Fruit fly (Drosophila melanogaster) whole organism, larva: ENCODE measurements around the gene meng.
A peak's percentile ranks its signal among the peaks of the same experiment; 100 is the strongest.

Source experiments
- noc ChIP-seq: fragments of 200-800 bp; sonication (Bioruptor generic); optimal IDR thresholded peaks from 3 replicates; lab custom pipeline; 2019; ENCODE audit warnings: missing biosample characterization, mild to moderate bottlenecking, missing genetic modification characterization, moderate library complexity

meng gene

dm6 chr2L:6723750-6724503 is 18.4 kb upstream of the meng start, which contains the start of gene Liprin-alpha:
Liprin-alpha (plus strand) TSS chr2L:6723903.
- no peak for TF ChIP-seq noc (tag; lab: Kevin White, UChicago)

dm6 chr2L:6732566-6732965 is 9.7 kb upstream of the meng start, which contains the start of gene TTLL3B:
TTLL3B (plus strand) TSS chr2L:6732866.
- no peak for TF ChIP-seq noc (tag; lab: Kevin White, UChicago)

DNA sequence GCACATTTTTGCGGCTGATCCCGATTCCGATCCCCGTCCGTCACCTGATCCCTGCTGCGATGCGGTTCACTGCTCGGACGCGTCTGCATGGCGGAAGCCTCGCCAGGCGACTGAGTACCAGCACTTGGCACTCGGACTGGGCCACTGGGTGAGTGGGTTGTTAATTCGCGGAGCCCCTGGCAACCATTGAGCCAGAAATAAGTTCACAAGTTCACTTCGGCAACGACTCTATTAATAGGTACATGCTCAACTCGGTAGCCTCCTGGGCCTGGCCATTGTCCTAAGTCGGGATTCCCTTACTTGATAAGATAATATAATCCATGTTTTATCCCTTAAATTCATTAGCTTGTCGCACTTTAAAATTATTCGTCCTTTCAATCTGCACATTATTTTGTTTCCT is 2.2 kb upstream of the meng start, which contains the start of gene TTLL3A:
Gene TTLL3A, minus strand, starts transcription at position 101 of the 400 bp plus-strand sequence.
- TF ChIP-seq noc (tag; lab: Kevin White, UChicago): no peak

DNA sequence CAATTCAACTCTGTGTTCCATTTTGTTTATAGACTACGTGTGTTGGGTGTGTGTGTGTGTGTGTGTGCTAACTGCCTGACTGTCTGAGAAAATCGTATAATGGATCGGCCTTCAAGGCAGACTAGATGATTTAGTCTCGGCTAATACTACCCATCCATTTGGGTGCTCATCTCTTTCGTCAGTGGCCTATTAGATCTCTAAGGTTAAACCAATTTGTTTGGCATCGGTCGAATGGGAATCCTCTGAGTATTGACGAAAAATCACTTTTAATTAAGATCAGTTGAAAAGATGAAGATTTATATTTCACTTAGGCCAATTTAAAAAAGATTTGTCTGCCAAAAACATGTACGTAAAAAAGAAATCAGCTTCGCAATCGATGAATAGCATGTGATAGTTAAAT is 3.2 kb downstream of the meng start, which contains the start of gene CG31910:
Gene CG31910, minus strand, starts transcription at position 101 of the 400 bp plus-strand sequence.
- TF ChIP-seq noc (tag; lab: Kevin White, UChicago): no peak

DNA sequence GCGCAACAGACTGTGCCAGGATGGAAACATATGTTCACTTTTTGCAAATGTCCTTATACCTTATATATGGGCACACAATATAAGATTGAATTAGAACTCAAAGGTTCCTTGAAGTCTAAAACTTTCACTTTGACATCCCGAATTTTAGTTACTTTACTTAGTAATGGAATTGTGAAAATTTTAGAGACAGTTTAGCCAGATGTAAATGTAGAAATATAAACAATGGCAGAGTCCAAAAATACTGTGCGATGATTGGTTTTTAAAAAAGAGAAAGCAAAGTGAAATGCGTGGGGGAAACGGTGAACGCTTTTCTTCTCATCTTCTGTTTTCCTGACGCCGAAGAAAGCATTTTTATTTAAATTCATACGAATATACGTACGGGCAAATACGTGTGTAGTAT is 5.5 kb downstream of the meng start, which contains the start of gene CG44271:
Gene CG44271, minus strand, starts transcription at position 101 of the 400 bp plus-strand sequence.
- no peak for TF ChIP-seq noc (tag; lab: Kevin White, UChicago)

- TF ChIP-seq noc (tag; lab: Kevin White, UChicago): no peak
Observed at dm6 chr2L:6751037-6751436, 8.7 kb downstream of the meng start.

DNA sequence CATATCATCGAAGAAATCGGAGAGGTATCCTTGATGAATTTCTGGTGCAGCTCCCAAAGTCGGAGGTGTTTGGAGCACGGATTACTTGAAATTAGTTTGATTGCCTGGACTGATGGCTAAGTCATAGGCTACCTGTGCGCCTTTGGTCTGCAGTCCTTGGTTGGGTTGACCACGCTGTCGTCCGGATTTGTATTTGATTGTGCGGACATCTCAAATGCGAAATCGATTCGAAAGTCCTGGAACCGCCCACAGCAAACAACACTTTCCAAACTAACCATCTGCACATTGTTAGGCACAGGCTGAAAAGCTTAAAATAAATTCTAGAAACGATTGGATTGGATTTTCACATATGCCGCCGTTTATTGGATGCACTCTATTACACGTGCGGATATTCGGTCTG is 17.2 kb downstream of the meng start, which contains the start of gene CG11322:
Gene CG11322, minus strand, starts transcription at position 101 of the 400 bp plus-strand sequence.
- TF ChIP-seq noc (tag; lab: Kevin White, UChicago): no peak

DNA sequence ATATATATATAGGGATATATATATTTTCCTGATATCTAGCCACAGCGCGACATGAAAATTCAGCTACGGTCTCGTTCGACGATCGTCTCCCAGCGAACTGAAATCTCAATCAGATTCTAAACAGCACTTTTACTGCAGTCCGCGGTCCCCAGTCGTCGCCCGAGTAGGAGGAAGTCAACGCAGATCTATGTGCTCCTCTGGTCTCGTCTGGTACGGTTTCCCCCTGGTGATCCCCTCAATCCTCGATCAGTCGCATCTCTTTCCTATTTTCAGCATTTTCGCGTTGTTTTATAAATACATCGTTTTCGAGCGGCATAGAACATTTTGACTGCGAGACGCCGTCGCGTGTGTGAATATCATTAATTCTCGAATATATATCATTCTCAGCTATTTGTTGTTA is 30.4 kb downstream of the meng start, which contains the start of gene LUBEL:
Gene LUBEL, minus strand, starts transcription at position 101 of the 400 bp plus-strand sequence.
- no peak for TF ChIP-seq noc (tag; lab: Kevin White, UChicago)

DNA sequence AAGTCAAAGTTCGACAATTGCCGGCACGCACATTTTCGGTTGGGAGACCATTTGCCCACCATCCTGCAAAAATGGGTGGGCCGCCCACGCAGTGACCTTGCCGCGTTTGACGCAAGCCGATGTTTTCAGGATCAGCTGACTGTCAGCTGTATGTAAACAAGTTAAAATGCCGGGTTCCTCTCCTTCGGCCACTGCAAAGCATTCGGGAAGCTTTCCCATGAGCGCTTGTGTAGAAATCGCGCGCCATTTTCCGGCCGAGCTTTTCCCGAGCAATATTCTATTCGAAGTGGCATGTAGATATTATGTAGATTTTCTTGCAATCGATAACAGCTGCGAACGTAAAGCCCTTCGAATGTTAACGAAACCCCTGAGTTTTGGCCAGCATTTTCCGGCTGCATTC is 31.3 kb downstream of the meng start, which contains the start of gene CG17378:
Gene CG17378, plus strand, starts transcription at position 397 of the 400 bp plus-strand sequence.
- no peak for TF ChIP-seq noc (tag; lab: Kevin White, UChicago)

dm6 chr2L:6774853-6775252 is 32.6 kb downstream of the meng start:
- no peak for TF ChIP-seq noc (tag; lab: Kevin White, UChicago)

- no peak for TF ChIP-seq noc (tag; lab: Kevin White, UChicago)
Observed at dm6 chr2L:6783395-6783794, 41.1 kb downstream of the meng start.

dm6 chr2L:6784235-6784634 is 41.9 kb downstream of the meng start:
- TF ChIP-seq noc (tag; lab: Kevin White, UChicago): no peak

dm6 chr2L:6785583-6785982 is 43.3 kb downstream of the meng start:
- TF ChIP-seq noc (tag; lab: Kevin White, UChicago): peak; percentile 29

dm6 chr2L:6786674-6787028 is 44.3 kb downstream of the meng start, which contains the start of gene nrv1:
nrv1 (minus strand) TSS chr2L:6786861.
- no peak for TF ChIP-seq noc (tag; lab: Kevin White, UChicago)

DNA sequence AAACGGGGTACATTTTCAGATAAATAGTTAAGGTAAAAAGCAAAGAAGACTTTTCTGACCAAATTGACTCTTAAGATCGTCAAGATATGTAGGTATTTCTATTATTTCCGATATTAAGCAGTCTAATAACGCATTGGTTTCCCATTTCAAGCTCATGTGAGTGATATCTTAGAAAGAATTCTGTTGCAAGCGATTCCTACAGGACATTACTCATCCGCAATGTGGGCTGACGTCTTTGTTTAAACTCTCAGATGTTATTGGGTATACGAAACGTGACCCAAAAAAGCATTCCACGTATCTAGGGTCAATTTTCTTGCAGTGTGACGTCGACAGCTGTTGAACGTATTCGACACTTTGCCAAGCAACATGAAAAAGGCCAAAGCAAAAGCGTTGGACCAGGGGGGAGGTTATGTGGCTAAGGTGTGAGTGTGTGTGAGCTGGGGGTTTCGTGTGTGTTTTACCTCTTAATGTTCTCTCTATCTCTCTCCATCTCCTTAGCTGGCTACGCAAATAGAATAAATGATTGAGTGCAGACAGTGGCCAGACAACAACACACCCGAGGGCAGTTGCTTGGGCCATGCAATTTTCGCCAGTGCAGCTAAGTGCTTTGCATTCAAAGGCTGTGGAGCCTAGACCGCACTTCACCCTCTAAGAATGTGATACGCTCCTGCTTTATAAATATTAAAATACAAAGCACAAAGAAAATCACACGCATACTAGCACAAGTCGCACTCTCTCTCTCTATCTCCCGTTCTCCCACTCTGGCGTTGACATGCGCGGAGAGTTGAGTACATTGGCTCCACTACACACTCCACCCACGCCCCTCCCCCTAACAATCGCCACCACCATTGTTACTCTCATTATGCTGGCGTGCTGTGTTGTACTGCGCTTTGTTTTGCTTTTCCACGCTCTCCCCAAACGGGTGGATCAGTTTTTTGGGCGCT is 45.0 kb downstream of the meng start:
- TF ChIP-seq noc (tag; lab: Kevin White, UChicago): peak; percentile 94

dm6 chr2L:6787973-6788368 is 45.7 kb downstream of the meng start:
- TF ChIP-seq noc (tag; lab: Kevin White, UChicago): no peak
